Worm (Caenorhabditis elegans) whole organism, L3 larva: ENCODE results near the gene C18D4.3.

Source experiments
- ZK546.5 ChIP-seq: sonication (generic microtip); optimal IDR thresholded peaks from 2 replicates; lab custom pipeline; 2017; ENCODE audit warnings: missing biosample characterization, missing genetic modification characterization
- ceh-9 ChIP-seq: sonication (generic microtip); optimal IDR thresholded peaks from 2 replicates; lab custom pipeline; 2018; ENCODE audit warnings: missing biosample characterization, missing genetic modification characterization
- nhr-25 ChIP-seq: sonication (generic microtip); optimal IDR thresholded peaks from 2 replicates; lab custom pipeline; 2017; ENCODE audit warnings: missing biosample characterization, missing genetic modification characterization

ce11 chrV:17548635-17549034, 16.0 kb upstream of the C18D4.3 start:
- TF ChIP-seq ZK546.5 (tag; lab: Kevin White, UChicago) (no peak), nhr-25 (tag; lab: Kevin White, UChicago) (no peak), ceh-9 (tag; lab: Kevin White, UChicago) (no peak)
